Fruit fly (Drosophila melanogaster): Measurements from ENCODE around the gene Zip71B.

Gene Zip71B

dm6 chr3L:14972625-14973250, 19.4 kb upstream of the Zip71B start, which contains the start of gene Brd (continued):
- TF ChIP-seq C15 (GFP tag; IDR thresholded peaks at IDR 0.05) (no peak), emc (GFP tag; optimal IDR thresholded peaks at IDR 0.05) (no peak), Dref (GFP tag; IDR thresholded peaks at IDR 0.05) (no peak), unc-4 (GFP tag; IDR thresholded peaks at IDR 0.05; ENCODE audit: partially characterized antibody) (no peak), CG1792 (GFP tag; optimal IDR thresholded peaks at IDR 0.05) (no peak), chm (GFP tag; IDR thresholded peaks at IDR 0.05) (0 out of 2 replicates have a peak, but pooled peaks have one; percentile 58), Xrp1 (GFP tag; IDR thresholded peaks at IDR 0.05) (no peak), wek (GFP tag; optimal IDR thresholded peaks at IDR 0.05) (no peak), peb (GFP tag; IDR thresholded peaks at IDR 0.05) (no peak), sima (GFP tag; optimal IDR thresholded peaks at IDR 0.05) (no peak), Fer3 (tag; optimal IDR thresholded peaks at IDR 0.05) (no peak), Sin3A (optimal IDR thresholded peaks at IDR 0.05) (no peak), Atf3 (GFP tag; optimal IDR thresholded peaks at IDR 0.05) (no peak), CG13296 (GFP tag; optimal IDR thresholded peaks at IDR 0.05) (no peak), CG34224 (GFP tag; IDR thresholded peaks at IDR 0.05; ENCODE audit: partially characterized antibody) (no peak), CG8089 (GFP tag; optimal IDR thresholded peaks at IDR 0.05) (peak; percentile 4), CG11504 (tag; optimal IDR thresholded peaks at IDR 0.05) (no peak), pnt (GFP tag; optimal IDR thresholded peaks at IDR 0.05) (no peak), nau (GFP tag; optimal IDR thresholded peaks at IDR 0.05) (no peak), disco-r (GFP tag; optimal IDR thresholded peaks at IDR 0.05) (no peak), Hsf (GFP tag; optimal IDR thresholded peaks at IDR 0.05) (peak; percentile 3), ken (GFP tag; IDR thresholded peaks at IDR 0.05) (no peak), CG10321 (GFP tag; IDR thresholded peaks at IDR 0.05) (no peak), Side (GFP tag; optimal IDR thresholded peaks at IDR 0.05) (no peak), Elba2 (GFP tag; optimal IDR thresholded peaks at IDR 0.05) (peak; percentile 58), pros (GFP tag; optimal IDR thresholded peaks at IDR 0.05) (peak; percentile 95), croc (GFP tag; conservative IDR thresholded peaks at IDR 0.05) (no peak), abd-A (tag; optimal IDR thresholded peaks at IDR 0.05) (no peak), sens (GFP tag) (peak; percentile 5), vvl (GFP tag; IDR thresholded peaks at IDR 0.05) (peak; percentile 82), CG13287 (GFP tag; IDR thresholded peaks at IDR 0.05; ENCODE audit: partially characterized antibody) (no peak), ind (GFP tag; optimal IDR thresholded peaks at IDR 0.05) (no peak), ci (GFP tag; IDR thresholded peaks at IDR 0.05) (0 out of 3 replicates have a peak, but pooled peaks have one; percentile 3), oc (tag; optimal IDR thresholded peaks at IDR 0.05) (peak; percentile 31), CG16863 (GFP tag; optimal IDR thresholded peaks at IDR 0.05) (no peak), CG2199 (GFP tag; IDR thresholded peaks at IDR 0.05) (no peak), CG15269 (tag; optimal IDR thresholded peaks at IDR 0.05) (no peak), nmo (GFP tag; optimal IDR thresholded peaks at IDR 0.05) (no peak)

dm6 chr3L:14973251-14973625, 18.9 kb upstream of the Zip71B start:
- TF ChIP-seq CG32772 (GFP tag; IDR thresholded peaks at IDR 0.05), result no peak
- no peak for TF ChIP-seq cwo (GFP tag; optimal IDR thresholded peaks at IDR 0.05)
- no peak for TF ChIP-seq BtbVII (GFP tag; optimal IDR thresholded peaks at IDR 0.05)
- TF ChIP-seq rib (GFP tag; IDR thresholded peaks at IDR 0.05), result 0 out of 2 replicates have a peak, but pooled peaks have one; percentile 12
- TF ChIP-seq jumu (GFP tag; optimal IDR thresholded peaks at IDR 0.05), result no peak
- no peak for TF ChIP-seq Hand (GFP tag; optimal IDR thresholded peaks at IDR 0.05)
- TF ChIP-seq CG3065 (GFP tag; optimal IDR thresholded peaks at IDR 0.05), result no peak
- TF ChIP-seq Awh (GFP tag; IDR thresholded peaks at IDR 0.05), result no peak
- TF ChIP-seq CG16813 (GFP tag; IDR thresholded peaks at IDR 0.05; ENCODE audit: partially characterized antibody), result no peak
- no peak for TF ChIP-seq CG3847 (GFP tag; IDR thresholded peaks at IDR 0.05)
- no peak for TF ChIP-seq HmgZ (tag; optimal IDR thresholded peaks at IDR 0.05)
- peak; percentile 35; the same call in 1 of the 2 replicates for TF ChIP-seq chm (GFP tag; IDR thresholded peaks at IDR 0.05)
- TF ChIP-seq CG7987 (GFP tag; optimal IDR thresholded peaks at IDR 0.05), result no peak
- no peak for TF ChIP-seq chn (GFP tag; optimal IDR thresholded peaks at IDR 0.05)
- TF ChIP-seq NfI (GFP tag; optimal IDR thresholded peaks at IDR 0.05), result no peak
- peak; percentile 61 for TF ChIP-seq CG15479 (GFP tag; optimal IDR thresholded peaks at IDR 0.05)
- no peak for TF ChIP-seq Nf-YC (tag; optimal IDR thresholded peaks at IDR 0.05)
